Worm (Caenorhabditis elegans) whole organism, L4 larva: ENCODE measurements around the gene abu-6.

ENCODE experiments used
- ceh-28 ChIP-seq: fragments of 150-350 bp; optimal IDR thresholded peaks from 2 replicates; lab custom pipeline; 2014; ENCODE audit warnings: missing biosample characterization, missing genetic modification reagents, missing genetic modification characterization
- ceh-44 ChIP-seq: fragments of 200-800 bp; sonication (Bioruptor generic); IDR thresholded peaks from 2 replicates; pipeline ENCODE4 v1.3.6; 2022; ENCODE audit warnings: missing genetic modification reagents, missing genetic modification characterization, missing compliant biosample characterization
- ceh-82 ChIP-seq: sonication (generic microtip); optimal IDR thresholded peaks from 2 replicates; lab custom pipeline; 2017; ENCODE audit warnings: missing biosample characterization, missing genetic modification characterization
- ces-1 ChIP-seq: fragments of 150-350 bp; sonication (generic microtip); optimal IDR thresholded peaks from 4 replicates; lab custom pipeline; 2014; ENCODE audit warnings: missing biosample characterization, missing genetic modification reagents, missing genetic modification characterization
- hlh-30 ChIP-seq: sonication (generic microtip); optimal IDR thresholded peaks from 2 replicates; lab custom pipeline; 2017; ENCODE audit warnings: antibody characterized with exemption, mild to moderate bottlenecking, missing genetic modification characterization, missing compliant biosample characterization; ENCODE audit not compliant: insufficient read depth
- nhr-11 ChIP-seq: fragments of 150-350 bp; optimal IDR thresholded peaks from 2 replicates; lab custom pipeline; 2014; ENCODE audit warnings: missing biosample characterization, missing genetic modification characterization
- sdz-12 ChIP-seq: fragments of 200-800 bp; sonication (Bioruptor generic); optimal IDR thresholded peaks from 2 replicates; lab custom pipeline; 2018; ENCODE audit warnings: mild to moderate bottlenecking, missing genetic modification characterization, missing compliant biosample characterization
- skn-1 ChIP-seq: fragments of 150-350 bp; optimal IDR thresholded peaks from 2 replicates; lab custom pipeline; 2014; ENCODE audit warnings: missing biosample characterization, missing genetic modification characterization
- unc-39 ChIP-seq: sonication (generic microtip); optimal IDR thresholded peaks from 2 replicates; lab custom pipeline; 2017; ENCODE audit warnings: missing biosample characterization, missing genetic modification characterization
- ztf-11 ChIP-seq: fragments of 150-350 bp; optimal IDR thresholded peaks from 2 replicates; lab custom pipeline; 2014; ENCODE audit warnings: missing biosample characterization, missing genetic modification characterization

DNA sequence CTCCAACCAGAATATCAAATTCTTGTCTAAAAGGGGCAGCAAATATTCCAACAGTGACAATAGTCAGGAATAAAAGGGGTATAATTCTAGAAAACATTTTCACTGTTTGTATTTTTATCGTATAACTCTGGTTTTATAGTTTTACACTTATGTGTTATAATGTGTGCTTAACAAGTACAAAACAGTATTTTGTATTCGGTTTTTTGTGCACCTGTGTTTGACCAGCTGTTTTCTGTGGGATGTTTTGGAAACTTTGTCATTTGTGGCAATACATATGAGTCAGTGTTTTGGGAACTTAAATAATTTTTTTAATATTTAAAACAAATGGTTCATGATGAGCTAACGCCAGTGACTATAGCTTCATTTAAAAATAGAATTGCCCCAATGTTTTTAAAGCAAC is 15.3 kb downstream of the abu-6 start, which contains the start of gene F14F9.6:
- TF ChIP-seq skn-1 (tag; lab: Kevin White, UChicago) (no peak), ceh-44 (no peak), ceh-82 (tag; lab: Kevin White, UChicago) (no peak), ztf-11 (tag; lab: Kevin White, UChicago) (no peak), unc-39 (no peak), hlh-30 (tag; lab: Kevin White, UChicago) (no peak), nhr-11 (tag; lab: Kevin White, UChicago) (no peak), ces-1 (no peak), ceh-28 (tag; lab: Kevin White, UChicago) (no peak), sdz-12 (GFP tag; lab: Kevin White, UChicago) (no peak)
